Worm (Caenorhabditis elegans) whole organism, L2 larva: ENCODE measurements around the gene egl-36.

Experiments used
- C34F6.9 ChIP-seq: fragments of 150-350 bp; optimal IDR thresholded peaks from 2 replicates; lab custom pipeline; 2014; ENCODE audit warnings: missing biosample characterization, missing genetic modification characterization
- F13H6.1 ChIP-seq: sonication (generic microtip); optimal IDR thresholded peaks from 2 replicates; lab custom pipeline; 2016; ENCODE audit warnings: missing genetic modification characterization, missing compliant biosample characterization
- R02D3.7 ChIP-seq: fragments of 150-350 bp; optimal IDR thresholded peaks from 2 replicates; lab custom pipeline; 2014; ENCODE audit warnings: missing biosample characterization, missing genetic modification characterization
- Y55F3AM.14 ChIP-seq: fragments of 200-800 bp; sonication (Bioruptor generic); optimal IDR thresholded peaks from 2 replicates; lab custom pipeline; 2018; ENCODE audit warnings: mild to moderate bottlenecking, missing genetic modification characterization, missing compliant biosample characterization
- ZK546.5 ChIP-seq: sonication (generic microtip); optimal IDR thresholded peaks from 2 replicates; lab custom pipeline; 2017; ENCODE audit warnings: missing biosample characterization, missing genetic modification characterization
- alr-1 ChIP-seq: fragments of 150-350 bp; optimal IDR thresholded peaks from 2 replicates; lab custom pipeline; 2014; ENCODE audit warnings: missing biosample characterization, missing genetic modification characterization
- aly-2 ChIP-seq: fragments of 150-350 bp; optimal IDR thresholded peaks from 2 replicates; lab custom pipeline; 2014; ENCODE audit warnings: missing biosample characterization, missing genetic modification characterization
- ama-1 ChIP-seq: fragments of 150-350 bp; optimal IDR thresholded peaks from 2 replicates; lab custom pipeline; 2018; ENCODE audit warnings: inconsistent platforms
- blmp-1 ChIP-seq: sonication (generic microtip); optimal IDR thresholded peaks from 2 replicates; lab custom pipeline; 2017; ENCODE audit warnings: missing genetic modification characterization, mild to moderate bottlenecking, missing compliant biosample characterization, antibody characterized with exemption, moderate library complexity; ENCODE audit not compliant: insufficient read depth
- ceh-16 ChIP-seq: fragments of 150-350 bp; optimal IDR thresholded peaks from 2 replicates; lab custom pipeline; 2014; ENCODE audit warnings: missing biosample characterization, missing genetic modification characterization
- ceh-82 ChIP-seq: fragments of 150-350 bp; optimal IDR thresholded peaks from 2 replicates; lab custom pipeline; 2014; ENCODE audit warnings: missing biosample characterization, missing genetic modification characterization
- crh-2 ChIP-seq: sonication (generic microtip); optimal IDR thresholded peaks from 2 replicates; lab custom pipeline; 2017; ENCODE audit warnings: missing biosample characterization, missing genetic modification characterization
- dmd-4 ChIP-seq: sonication (generic microtip); optimal IDR thresholded peaks from 2 replicates; lab custom pipeline; 2017; ENCODE audit warnings: missing biosample characterization, missing genetic modification characterization
- egl-27 ChIP-seq: sonication (generic microtip); optimal IDR thresholded peaks from 3 replicates; lab custom pipeline; 2017; ENCODE audit warnings: missing biosample characterization, missing genetic modification reagents, missing genetic modification characterization
- elt-1 ChIP-seq: fragments of 150-350 bp; optimal IDR thresholded peaks from 2 replicates; lab custom pipeline; 2014; ENCODE audit warnings: missing biosample characterization, missing genetic modification characterization
- elt-3 ChIP-seq: sonication (generic microtip); optimal IDR thresholded peaks from 2 replicates; lab custom pipeline; 2017; ENCODE audit warnings: missing biosample characterization, missing genetic modification characterization
- gmeb-1 ChIP-seq: fragments of 150-350 bp; optimal IDR thresholded peaks from 2 replicates; lab custom pipeline; 2014; ENCODE audit warnings: missing biosample characterization, missing genetic modification characterization
- lin-11 ChIP-seq: fragments of 150-350 bp; sonication (generic microtip); optimal IDR thresholded peaks from 2 replicates; lab custom pipeline; 2014; ENCODE audit warnings: missing biosample characterization, missing genetic modification characterization, inconsistent platforms, mixed read lengths
- lin-39 ChIP-seq: fragments of 150-350 bp; optimal IDR thresholded peaks from 2 replicates; lab custom pipeline; 2014; ENCODE audit warnings: missing biosample characterization, missing genetic modification reagents, missing genetic modification characterization
- lsy-2 ChIP-seq, 2 experiments: fragments of 150-350 bp in 1 of 2; sonication (generic microtip) in 1 of 2; optimal IDR thresholded peaks; 2 replicates each; lab custom pipeline; 2014 to 2017; ENCODE audit warnings: missing biosample characterization in 2 of 2, missing genetic modification characterization in 2 of 2
- mab-5 ChIP-seq: fragments of 150-350 bp; optimal IDR thresholded peaks from 2 replicates; lab custom pipeline; 2014; ENCODE audit warnings: missing biosample characterization, missing genetic modification characterization
- nhr-10 ChIP-seq: sonication (generic microtip); optimal IDR thresholded peaks from 2 replicates; lab custom pipeline; 2017; ENCODE audit warnings: missing biosample characterization, missing genetic modification characterization
- nhr-11 ChIP-seq: fragments of 150-350 bp; optimal IDR thresholded peaks from 2 replicates; lab custom pipeline; 2014; ENCODE audit warnings: missing biosample characterization, missing genetic modification characterization
- nhr-12 ChIP-seq: fragments of 150-350 bp; optimal IDR thresholded peaks from 2 replicates; lab custom pipeline; 2014; ENCODE audit warnings: missing biosample characterization, missing genetic modification characterization
- nhr-129 ChIP-seq: fragments of 150-350 bp; optimal IDR thresholded peaks from 2 replicates; lab custom pipeline; 2014; ENCODE audit warnings: missing biosample characterization, missing genetic modification characterization
- nhr-21 ChIP-seq: fragments of 150-350 bp; optimal IDR thresholded peaks from 2 replicates; lab custom pipeline; 2014; ENCODE audit warnings: missing biosample characterization, missing genetic modification characterization
- nhr-23 ChIP-seq: fragments of 150-350 bp; optimal IDR thresholded peaks from 2 replicates; lab custom pipeline; 2014; ENCODE audit warnings: missing biosample characterization, missing genetic modification reagents, missing genetic modification characterization
- nhr-25 ChIP-seq: fragments of 150-350 bp; sonication (generic microtip); optimal IDR thresholded peaks from 3 replicates; lab custom pipeline; 2014; ENCODE audit warnings: missing biosample characterization, missing genetic modification characterization
- nhr-6 ChIP-seq: fragments of 150-350 bp; optimal IDR thresholded peaks from 2 replicates; lab custom pipeline; 2014; ENCODE audit warnings: missing biosample characterization, missing genetic modification characterization
- sem-4 ChIP-seq: fragments of 150-350 bp; optimal IDR thresholded peaks from 2 replicates; lab custom pipeline; 2014; ENCODE audit warnings: missing biosample characterization, missing genetic modification reagents, missing genetic modification characterization
- skn-1 ChIP-seq: sonication (generic microtip); optimal IDR thresholded peaks from 2 replicates; lab custom pipeline; 2017; ENCODE audit warnings: missing biosample characterization, missing genetic modification characterization
- sma-9 ChIP-seq, 2 experiments: fragments of 150-350 bp in 1 of 2; sonication (generic microtip) in 1 of 2; optimal IDR thresholded peaks; 2 replicates each; lab custom pipeline; 2014 to 2016; ENCODE audit warnings: missing genetic modification characterization in 2 of 2, mild to moderate bottlenecking in 1 of 2, missing biosample characterization in 1 of 2, missing compliant biosample characterization in 1 of 2, missing genetic modification reagents in 1 of 2, moderate library complexity in 1 of 2
- snpc-4 ChIP-seq: fragments of 150-350 bp; optimal IDR thresholded peaks from 2 replicates; lab custom pipeline; 2014; ENCODE audit warnings: missing biosample characterization, missing genetic modification characterization
- unc-39 ChIP-seq: fragments of 150-350 bp; optimal IDR thresholded peaks from 2 replicates; lab custom pipeline; 2014; ENCODE audit warnings: missing biosample characterization, missing genetic modification characterization
- unc-55 ChIP-seq: fragments of 150-350 bp; sonication (generic microtip); optimal IDR thresholded peaks from 3 replicates; lab custom pipeline; 2014; ENCODE audit warnings: missing biosample characterization, missing genetic modification reagents, missing genetic modification characterization
- unc-62 ChIP-seq: fragments of 150-350 bp; optimal IDR thresholded peaks from 2 replicates; lab custom pipeline; 2014; ENCODE audit warnings: missing biosample characterization, missing genetic modification reagents, missing genetic modification characterization
- zag-1 ChIP-seq: fragments of 150-350 bp; optimal IDR thresholded peaks from 2 replicates; lab custom pipeline; 2014; ENCODE audit warnings: missing biosample characterization, missing genetic modification characterization
- ztf-1 ChIP-seq: fragments of 200-800 bp; sonication (Bioruptor generic); conservative IDR thresholded peaks from 2 replicates; pipeline ENCODE4 v1.3.6; 2022; ENCODE audit warnings: missing genetic modification characterization, missing compliant biosample characterization
- ztf-11 ChIP-seq: sonication (generic microtip); optimal IDR thresholded peaks from 2 replicates; lab custom pipeline; 2017; ENCODE audit warnings: missing biosample characterization, missing genetic modification characterization
- ztf-4 ChIP-seq: fragments of 150-350 bp; optimal IDR thresholded peaks from 2 replicates; lab custom pipeline; 2014; ENCODE audit warnings: missing biosample characterization, missing genetic modification characterization

Gene egl-36

DNA sequence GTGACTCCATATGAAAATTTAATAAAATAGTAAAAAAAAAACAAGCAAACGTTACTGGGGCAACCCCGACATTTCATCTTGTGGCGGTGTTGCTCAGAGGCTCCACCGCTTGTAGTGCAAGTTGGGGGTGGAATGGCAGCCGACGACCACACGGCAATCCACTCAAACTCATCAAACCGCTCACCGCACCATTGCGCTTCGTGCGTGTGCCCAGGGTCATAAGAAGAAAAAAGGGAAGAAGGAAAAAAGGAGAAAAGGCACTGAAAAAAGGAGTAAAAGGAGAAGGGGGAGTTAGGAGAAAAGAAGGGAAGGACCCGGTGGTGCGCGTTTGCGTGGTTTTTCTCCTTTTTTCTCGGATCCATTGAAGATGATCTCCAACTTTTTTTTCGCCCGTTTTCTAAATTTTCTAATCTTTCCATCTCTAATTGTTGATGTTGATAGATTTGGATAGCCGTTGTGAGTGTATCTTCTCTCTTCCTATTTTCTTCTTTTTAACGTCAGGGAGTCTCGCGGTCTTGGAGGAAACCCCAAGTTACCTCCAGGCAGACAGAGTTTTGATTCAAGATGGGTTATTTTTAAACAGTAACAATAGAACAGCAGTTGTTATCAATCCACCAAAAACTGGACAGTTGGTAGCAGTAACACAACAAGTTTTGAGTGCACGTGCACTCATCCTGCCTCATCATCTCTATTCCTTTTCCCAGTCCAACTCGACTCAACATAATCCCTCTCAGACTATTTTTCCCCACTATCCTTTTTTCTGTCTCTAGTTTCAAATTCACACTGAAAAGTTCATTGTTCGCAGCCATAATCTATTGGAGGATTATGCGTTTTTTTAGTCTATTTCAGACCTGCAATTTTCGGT lies 34.4 kb downstream of the egl-36 start (continued):
- TF ChIP-seq elt-1 (tag; lab: Kevin White, UChicago) (peak; percentile 28), unc-39 (tag; lab: Kevin White, UChicago) (no peak), alr-1 (tag; lab: Kevin White, UChicago) (no peak), crh-2 (peak; percentile 22), ceh-82 (tag; lab: Kevin White, UChicago) (no peak), sma-9 (GFP tag; optimal IDR thresholded peaks at IDR 0.05; lab: Kevin White, UChicago) (peak; percentile 78), sma-9 (tag; optimal IDR thresholded peaks at IDR 0.05; lab: Kevin White, UChicago) (no peak), R02D3.7 (no peak), nhr-21 (tag; lab: Kevin White, UChicago) (no peak), ama-1 (lab: Kevin White, UChicago) (no peak), lsy-2 (tag; optimal IDR thresholded peaks at IDR 0.05; lab: Kevin White, UChicago) (no peak), ztf-4 (no peak), nhr-129 (tag; lab: Kevin White, UChicago) (peak; percentile 9), lin-39 (tag; lab: Kevin White, UChicago) (no peak), nhr-10 (tag; lab: Kevin White, UChicago) (no peak), snpc-4 (tag; lab: Kevin White, UChicago) (peak; percentile 83), aly-2 (tag; lab: Kevin White, UChicago) (no peak), unc-55 (GFP tag; lab: Kevin White, UChicago) (no peak)

DNA sequence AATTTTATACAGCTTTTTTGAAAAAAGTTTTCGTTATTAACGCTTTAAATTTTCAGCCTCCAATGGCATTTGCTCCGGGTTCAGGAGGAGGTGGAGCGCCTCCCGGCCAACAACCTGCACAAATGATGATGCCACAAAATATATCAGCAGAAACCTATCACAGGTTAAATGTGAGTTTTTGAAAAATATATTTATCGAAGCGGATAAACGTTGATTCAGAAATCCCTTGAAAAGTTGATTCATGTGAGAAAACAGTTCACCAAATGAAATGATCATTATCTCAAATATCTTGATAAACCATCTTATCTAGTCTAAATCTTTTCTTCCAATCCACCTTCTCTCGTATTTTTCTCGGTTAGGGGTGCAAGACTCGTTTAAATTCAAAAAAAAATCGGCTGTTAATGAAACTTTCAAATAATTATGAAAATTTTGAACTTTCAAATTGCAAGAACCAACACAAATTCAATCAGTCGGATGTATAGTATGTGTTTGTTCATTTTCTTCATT lies 35.2 kb downstream of the egl-36 start, which contains the start of gene sma-9:
Gene sma-9 (plus strand): TSS at position 51 of the 507 bp plus-strand sequence.
- TF ChIP-seq nhr-23 (peak; percentile 75), gmeb-1 (tag; lab: Kevin White, UChicago) (no peak), elt-1 (tag; lab: Kevin White, UChicago) (peak; percentile 84), sma-9 (GFP tag; optimal IDR thresholded peaks at IDR 0.05; lab: Kevin White, UChicago) (peak; percentile 91), sma-9 (tag; optimal IDR thresholded peaks at IDR 0.05; lab: Kevin White, UChicago) (no peak), ceh-16 (tag; lab: Kevin White, UChicago) (peak; percentile 45), nhr-25 (peak; percentile 69), snpc-4 (tag; lab: Kevin White, UChicago) (no peak)
- TF ChIP-seq, all 48 proteins: peak for 5

ce11 chrX:10769959-10770358 lies 35.8 kb downstream of the egl-36 start:
- TF ChIP-seq C34F6.9 (tag; lab: Kevin White, UChicago) (no peak), F13H6.1 (tag; lab: Kevin White, UChicago) (peak; percentile 20), ztf-1 (GFP tag; lab: Robert Waterston, UW) (no peak), sma-9 (GFP tag; optimal IDR thresholded peaks at IDR 0.05; lab: Kevin White, UChicago) (peak; percentile 54), sma-9 (tag; optimal IDR thresholded peaks at IDR 0.05; lab: Kevin White, UChicago) (no peak)
- TF ChIP-seq, all 48 proteins: peak for 2

DNA sequence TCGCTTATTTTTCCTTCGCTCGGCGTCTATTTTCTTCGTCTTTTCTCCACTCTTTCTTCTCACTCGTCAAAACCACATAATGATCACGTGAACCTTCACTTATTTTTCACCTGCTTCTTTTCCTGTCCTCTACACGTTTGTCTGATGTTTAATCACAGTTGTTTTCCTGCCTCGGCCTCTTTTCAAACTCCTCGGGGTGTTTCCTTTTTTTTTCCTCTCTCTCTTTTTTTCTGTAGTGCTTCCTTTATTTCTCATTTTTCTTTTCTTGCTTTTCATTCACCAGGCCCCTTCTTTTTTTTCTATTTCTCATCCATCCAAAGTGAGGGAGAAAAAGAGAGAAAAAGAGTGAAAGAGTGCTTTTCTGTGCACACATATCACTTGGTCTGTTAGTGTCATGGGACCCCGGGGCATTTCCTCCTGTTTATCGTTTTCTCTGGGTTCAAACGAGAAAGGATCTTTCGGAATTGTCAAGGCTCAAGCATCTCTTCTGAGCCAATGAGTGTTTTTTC lies 36.9 kb downstream of the egl-36 start:
- peak; percentile 95 for TF ChIP-seq C34F6.9 (tag; lab: Kevin White, UChicago)
- TF ChIP-seq aly-2 (tag; lab: Kevin White, UChicago): no peak
- TF ChIP-seq ztf-1 (GFP tag; lab: Robert Waterston, UW): no peak
- TF ChIP-seq unc-62: no peak
- TF ChIP-seq lin-39 (tag; lab: Kevin White, UChicago): peak; percentile 46
- TF ChIP-seq nhr-12 (tag; lab: Kevin White, UChicago): no peak
- no peak for TF ChIP-seq ztf-11 (tag; lab: Kevin White, UChicago)
- peak; percentile 96 for TF ChIP-seq sem-4
- TF ChIP-seq lsy-2 (tag; optimal IDR thresholded peaks at IDR 0.05; lab: Kevin White, UChicago): peak; percentile 40 to 90
- peak; percentile 89 for TF ChIP-seq egl-27 (tag; lab: Kevin White, UChicago)
- no peak for TF ChIP-seq nhr-10 (tag; lab: Kevin White, UChicago)
- peak; percentile 97 for TF ChIP-seq F13H6.1 (tag; lab: Kevin White, UChicago)
- no peak for TF ChIP-seq R02D3.7
- peak; percentile 62 for TF ChIP-seq gmeb-1 (tag; lab: Kevin White, UChicago)
- no peak for TF ChIP-seq nhr-23
- TF ChIP-seq dmd-4 (tag; lab: Kevin White, UChicago): no peak
- peak; percentile 86 for TF ChIP-seq zag-1 (tag; lab: Kevin White, UChicago)
- peak; percentile 86 for TF ChIP-seq unc-55 (GFP tag; lab: Kevin White, UChicago)
- peak; percentile 87 for TF ChIP-seq mab-5 (tag; lab: Kevin White, UChicago)
- TF ChIP-seq lin-11 (tag; lab: Kevin White, UChicago): peak; percentile 33
- TF ChIP-seq ceh-82 (tag; lab: Kevin White, UChicago): no peak
- peak; percentile 90 for TF ChIP-seq crh-2
- peak; percentile 90 for TF ChIP-seq nhr-129 (tag; lab: Kevin White, UChicago)
- TF ChIP-seq Y55F3AM.14: peak; percentile 89
- peak; percentile 99 for TF ChIP-seq sma-9 (GFP tag; optimal IDR thresholded peaks at IDR 0.05; lab: Kevin White, UChicago)
- no peak for TF ChIP-seq sma-9 (tag; optimal IDR thresholded peaks at IDR 0.05; lab: Kevin White, UChicago)
- TF ChIP-seq ZK546.5 (tag; lab: Kevin White, UChicago): no peak
- no peak for TF ChIP-seq alr-1 (tag; lab: Kevin White, UChicago)
- TF ChIP-seq skn-1: no peak
- peak; percentile 22 for TF ChIP-seq nhr-11
- TF ChIP-seq snpc-4 (tag; lab: Kevin White, UChicago): peak; percentile 55
- TF ChIP-seq blmp-1: peak; percentile 95
- TF ChIP-seq elt-3 (tag; lab: Kevin White, UChicago): no peak
- peak; percentile 86 for TF ChIP-seq nhr-21 (tag; lab: Kevin White, UChicago)
- TF ChIP-seq nhr-6 (tag; lab: Kevin White, UChicago): peak; percentile 83
